Fruit fly (Drosophila melanogaster) whole organism, adult: ENCODE measurements around the gene CG13131.

Experiments used
- CG12768 ChIP-seq: fragments of 200-800 bp; sonication (Bioruptor generic); optimal IDR thresholded peaks from 2 replicates; lab custom pipeline; 2017; ENCODE audit warnings: missing biosample characterization, missing genetic modification characterization, mild to moderate bottlenecking, moderate library complexity, missing genetic modification reagents
- CG5204 ChIP-seq: fragments of 200-800 bp; sonication (Bioruptor generic); optimal IDR thresholded peaks from 2 replicates; lab custom pipeline; 2016; ENCODE audit warnings: missing biosample characterization, missing genetic modification characterization
- CG7045 ChIP-seq: fragments of 200-800 bp; sonication (Bioruptor generic); optimal IDR thresholded peaks from 2 replicates; lab custom pipeline; 2017; ENCODE audit warnings: missing biosample characterization, mild to moderate bottlenecking, missing genetic modification characterization
- Crg-1 ChIP-seq: fragments of 200-800 bp; sonication (Bioruptor generic); optimal IDR thresholded peaks from 2 replicates; lab custom pipeline; 2016; ENCODE audit warnings: missing biosample characterization, missing genetic modification characterization
- bab1 ChIP-seq: fragments of 200-800 bp; sonication (Bioruptor generic); optimal IDR thresholded peaks from 3 replicates; lab custom pipeline; 2019; ENCODE audit warnings: missing biosample characterization, mild to moderate bottlenecking, missing genetic modification characterization, moderate library complexity
- pad ChIP-seq: fragments of 200-800 bp; sonication (Bioruptor generic); optimal IDR thresholded peaks from 3 replicates; lab custom pipeline; 2017; ENCODE audit warnings: missing biosample characterization, missing genetic modification characterization, mild to moderate bottlenecking, moderate library complexity, missing genetic modification reagents
- toe ChIP-seq: fragments of 200-800 bp; sonication (Bioruptor generic); optimal IDR thresholded peaks from 2 replicates; lab custom pipeline; 2016; ENCODE audit warnings: missing biosample characterization, missing genetic modification characterization

DNA sequence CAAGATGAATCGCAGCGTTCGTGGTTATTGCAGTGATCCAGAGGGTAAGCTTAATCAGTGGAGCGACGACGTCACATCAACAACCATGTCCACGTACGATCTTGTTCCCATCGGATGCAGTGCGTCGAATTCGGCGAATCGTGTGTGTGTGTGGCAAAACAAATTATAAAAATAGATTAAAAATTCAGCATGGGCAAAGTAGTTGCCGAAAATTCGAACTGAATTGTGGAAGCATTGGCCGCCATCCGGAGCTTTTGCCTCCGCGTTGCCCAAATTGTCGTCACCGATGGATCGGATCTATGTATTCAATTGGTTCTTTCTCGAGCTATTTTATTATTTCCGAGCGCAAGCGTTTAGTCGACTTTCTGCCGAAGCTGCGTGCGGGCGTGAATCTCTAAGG lies 43.3 kb upstream of the CG13131 start, which contains the start of gene Spn31A:
- no peak for TF ChIP-seq CG5204
- TF ChIP-seq CG12768 (GFP tag; lab: Kevin White, UChicago), result no peak
- no peak for TF ChIP-seq Crg-1 (GFP tag; lab: Kevin White, UChicago)
- TF ChIP-seq bab1 (GFP tag; lab: Kevin White, UChicago), result no peak
- no peak for TF ChIP-seq toe (GFP tag; lab: Kevin White, UChicago)
- no peak for TF ChIP-seq pad (GFP tag; lab: Kevin White, UChicago)
- no peak for TF ChIP-seq CG7045 (GFP tag; lab: Kevin White, UChicago)
